Fruit fly (Drosophila melanogaster): Measurements from ENCODE around the gene CG32219.

CG32219 gene

DNA sequence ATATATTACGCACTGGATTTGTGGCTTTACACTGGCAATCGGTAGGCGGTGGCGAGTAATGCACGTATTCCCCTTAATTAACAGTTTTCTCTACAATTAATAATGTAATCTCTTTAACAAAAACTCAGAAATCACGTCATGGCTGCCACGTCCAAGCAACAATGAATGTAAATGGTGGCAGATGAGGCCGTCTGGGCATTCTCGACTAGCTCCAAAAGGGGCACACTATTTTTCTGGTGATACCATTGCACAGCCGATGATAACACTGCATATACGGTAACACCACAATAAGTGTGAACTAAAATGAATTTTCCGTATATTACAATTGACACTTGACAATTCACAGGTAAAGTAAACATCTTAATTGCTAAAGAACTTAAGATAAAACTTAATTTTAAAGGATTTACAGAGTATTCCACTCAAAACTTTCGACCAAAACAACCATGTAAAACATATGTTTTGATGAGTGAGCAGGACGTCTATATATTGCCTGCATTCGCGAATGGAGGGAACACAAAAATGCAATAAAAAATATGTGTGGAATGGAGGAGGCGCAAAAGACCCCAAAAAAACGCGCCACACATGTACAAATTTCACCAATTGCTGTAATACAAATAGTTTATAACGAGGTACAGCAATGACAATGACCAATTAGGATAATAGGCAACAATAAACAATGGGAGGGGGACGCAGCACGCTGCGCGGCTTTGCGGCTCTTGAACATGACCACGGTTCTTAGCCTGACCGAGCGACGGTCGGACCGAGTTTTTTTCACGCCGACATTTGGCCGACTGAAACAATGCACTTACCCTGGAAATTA is 41.5 kb downstream of the CG32219 start (continued):
- no peak for TF ChIP-seq hkb (optimal IDR thresholded peaks at IDR 0.05)
- TF ChIP-seq hkb (GFP tag; IDR thresholded peaks at IDR 0.05): no peak
- TF ChIP-seq Jarid2 (GFP tag; optimal IDR thresholded peaks at IDR 0.05): no peak
- peak; percentile 94 for TF ChIP-seq CG2116 (GFP tag; optimal IDR thresholded peaks at IDR 0.05)
- peak; percentile 16 for TF ChIP-seq Dp (GFP tag; optimal IDR thresholded peaks at IDR 0.05)
- TF ChIP-seq Ravus (GFP tag; IDR thresholded peaks at IDR 0.05): no peak
- peak; percentile 42; the same call in 1 of the 2 replicates for TF ChIP-seq amos (GFP tag; IDR thresholded peaks at IDR 0.05; ENCODE audit: partially characterized antibody)
- TF ChIP-seq mam (GFP tag; optimal IDR thresholded peaks at IDR 0.05): no peak
- no peak for TF ChIP-seq CG9437 (GFP tag; optimal IDR thresholded peaks at IDR 0.05)
- no peak for TF ChIP-seq kah (GFP tag; optimal IDR thresholded peaks at IDR 0.05)
- peak; percentile 15 for TF ChIP-seq CG2202 (tag; optimal IDR thresholded peaks at IDR 0.05)
- no peak for TF ChIP-seq lilli (GFP tag; optimal IDR thresholded peaks at IDR 0.05)
- no peak for TF ChIP-seq ara (GFP tag; IDR thresholded peaks at IDR 0.05)
- TF ChIP-seq Nf-YA (GFP tag; IDR thresholded peaks at IDR 0.05): no peak
- no peak for TF ChIP-seq CG13123 (GFP tag; optimal IDR thresholded peaks at IDR 0.05)
- no peak for TF ChIP-seq Dek (tag; optimal IDR thresholded peaks at IDR 0.05)
- TF ChIP-seq CG14667 (GFP tag; IDR thresholded peaks at IDR 0.05): no peak
- TF ChIP-seq Xrp1 (GFP tag; IDR thresholded peaks at IDR 0.05): no peak
- TF ChIP-seq az2 (GFP tag; optimal IDR thresholded peaks at IDR 0.05): no peak
- TF ChIP-seq twi (tag; optimal IDR thresholded peaks at IDR 0.05): peak; percentile 8
- peak; percentile 38 for TF ChIP-seq CG30020 (tag; optimal IDR thresholded peaks at IDR 0.05)
- peak in 1 of 2 experiments; percentile 23 for TF ChIP-seq Eip74EF (GFP tag; optimal IDR thresholded peaks at IDR 0.05)
- no peak for TF ChIP-seq CG12942 (GFP tag; optimal IDR thresholded peaks at IDR 0.05)
- peak; percentile 80 for TF ChIP-seq Ets65A (GFP tag)
- peak; percentile 26 for TF ChIP-seq CG1233 (GFP tag; optimal IDR thresholded peaks at IDR 0.05)
- no peak for TF ChIP-seq mld (GFP tag; IDR thresholded peaks at IDR 0.05; ENCODE audit: partially characterized antibody)
- TF ChIP-seq PHDP (tag; optimal IDR thresholded peaks at IDR 0.05): peak; percentile 29
- TF ChIP-seq Optix (GFP tag; IDR thresholded peaks at IDR 0.05): no peak
- no peak for TF ChIP-seq CG8290 (GFP tag; optimal IDR thresholded peaks at IDR 0.05)
- no peak for TF ChIP-seq CG8290 (tag; optimal IDR thresholded peaks at IDR 0.05)
- TF ChIP-seq CG3407 (GFP tag; optimal IDR thresholded peaks at IDR 0.05): no peak
- no peak for TF ChIP-seq D (optimal IDR thresholded peaks at IDR 0.05)
- TF ChIP-seq D (GFP tag; optimal IDR thresholded peaks at IDR 0.05): no peak
- peak; percentile 71 for TF ChIP-seq stwl (tag; optimal IDR thresholded peaks at IDR 0.05)
- no peak for TF ChIP-seq Lim3 (GFP tag; IDR thresholded peaks at IDR 0.05)
- TF ChIP-seq bsh (GFP tag; optimal IDR thresholded peaks at IDR 0.05): no peak
- peak; percentile 36 for TF ChIP-seq NfI (GFP tag; optimal IDR thresholded peaks at IDR 0.05)
- peak; percentile 68 for TF ChIP-seq CG10267 (tag; optimal IDR thresholded peaks at IDR 0.05)
- peak; percentile 9; the same call in 1 of the 3 replicates for TF ChIP-seq CG2199 (GFP tag; IDR thresholded peaks at IDR 0.05)
- TF ChIP-seq D19A (tag; optimal IDR thresholded peaks at IDR 0.05): peak; percentile 9
- no peak for TF ChIP-seq CG14014 (GFP tag; IDR thresholded peaks at IDR 0.05)
- TF ChIP-seq bcd (GFP tag; optimal IDR thresholded peaks at IDR 0.05): no peak
- no peak for TF ChIP-seq salm (tag; optimal IDR thresholded peaks at IDR 0.05)
- TF ChIP-seq CG1603 (tag; optimal IDR thresholded peaks at IDR 0.05): peak; percentile 75
- no peak for TF ChIP-seq CG8944 (GFP tag; optimal IDR thresholded peaks at IDR 0.05)
- peak; percentile 32; the same call in 1 of the 2 replicates for TF ChIP-seq CG17328 (GFP tag; IDR thresholded peaks at IDR 0.05)
- TF ChIP-seq ci (GFP tag; IDR thresholded peaks at IDR 0.05): peak; percentile 59; the same call in 2 of the 3 replicates
- TF ChIP-seq CG4328 (GFP tag; optimal IDR thresholded peaks at IDR 0.05): peak; percentile 4
- peak; percentile 89 for TF ChIP-seq phol (tag; optimal IDR thresholded peaks at IDR 0.05)
- no peak for TF ChIP-seq CG30431 (GFP tag; optimal IDR thresholded peaks at IDR 0.05)

Data from whole organism, embryonic.